Worm (Caenorhabditis elegans): ENCODE results near the gene wht-8.

DNA sequence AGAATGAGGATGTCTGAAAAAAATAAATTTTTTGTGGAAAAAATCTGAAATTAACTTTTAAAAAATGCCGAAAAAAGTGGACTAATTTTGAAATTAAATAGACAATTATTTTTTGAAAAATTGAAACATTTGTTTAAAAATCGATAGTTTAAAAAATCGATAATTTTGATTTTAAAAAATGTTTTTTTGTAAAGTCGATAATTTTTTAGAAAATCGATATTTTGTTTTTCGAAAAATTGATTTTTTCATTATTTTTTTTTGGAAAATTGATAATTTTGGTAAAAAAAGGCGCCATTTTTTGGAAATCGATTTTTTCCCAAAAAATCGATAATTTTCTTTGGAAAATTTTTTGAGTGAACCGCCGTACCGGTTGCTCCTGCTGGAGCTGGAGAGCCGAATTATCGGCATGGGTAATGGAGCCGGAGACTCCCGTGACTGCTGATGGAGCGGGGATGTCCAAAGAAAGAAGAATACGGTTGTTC lies 46.3 kb upstream of the wht-8 start:
- TF ChIP-seq hif-1 (tag; optimal IDR thresholded peaks at IDR 0.05) (no peak), nhr-6 (tag; optimal IDR thresholded peaks at IDR 0.05) (no peak), nhr-41 (GFP tag; IDR thresholded peaks at IDR 0.05) (no peak), unc-62 (GFP tag; optimal IDR thresholded peaks at IDR 0.05 in 1 of 2) (no peak), unc-62 (tag; optimal IDR thresholded peaks at IDR 0.05) (no peak), rbr-2 (tag; optimal IDR thresholded peaks at IDR 0.05) (no peak), skn-1 (tag; optimal IDR thresholded peaks at IDR 0.05) (no peak), nhr-237 (tag; optimal IDR thresholded peaks at IDR 0.05) (no peak), snpc-4 (tag; optimal IDR thresholded peaks at IDR 0.05) (no peak), Y5F2A.4 (GFP tag; optimal IDR thresholded peaks at IDR 0.05) (no peak), F10B5.3 (tag; optimal IDR thresholded peaks at IDR 0.05) (no peak), spr-1 (tag; optimal IDR thresholded peaks at IDR 0.05) (no peak), spr-3 (GFP tag; optimal IDR thresholded peaks at IDR 0.05) (no peak), ZK546.5 (tag; optimal IDR thresholded peaks at IDR 0.05) (no peak)
